Worm (Caenorhabditis elegans): Measurements from ENCODE around the gene cul-6.
"Not testable (repeated sequence)": the region's sequence is repeated elsewhere in the genome, so short reads cannot be mapped to it uniquely, and the experiment has no call there.

Gene cul-6

DNA sequence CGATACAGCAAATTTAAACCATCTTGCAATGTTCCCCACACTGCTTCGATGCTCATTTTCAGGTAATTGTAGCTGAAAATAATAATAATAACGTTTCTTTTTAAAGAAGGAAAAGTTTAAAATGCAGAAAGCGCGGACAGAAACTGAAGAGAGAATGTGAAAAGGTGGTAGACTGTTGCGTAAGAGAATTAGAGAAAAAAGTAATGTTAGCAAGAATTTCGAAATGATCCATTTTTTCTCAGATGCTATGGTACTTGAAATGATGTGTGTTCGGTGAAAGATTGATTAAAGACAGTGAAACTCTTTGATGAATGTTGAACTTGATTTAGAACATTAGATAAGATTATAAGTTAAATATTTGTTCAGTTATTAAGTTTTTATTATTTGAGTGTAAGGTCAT is at the start of gene cul-6:
cul-6 (minus strand) TSS at position 79 of the 400 bp plus-strand sequence.
- TF ChIP-seq unc-62 (GFP tag; optimal IDR thresholded peaks at IDR 0.05): no peak

DNA sequence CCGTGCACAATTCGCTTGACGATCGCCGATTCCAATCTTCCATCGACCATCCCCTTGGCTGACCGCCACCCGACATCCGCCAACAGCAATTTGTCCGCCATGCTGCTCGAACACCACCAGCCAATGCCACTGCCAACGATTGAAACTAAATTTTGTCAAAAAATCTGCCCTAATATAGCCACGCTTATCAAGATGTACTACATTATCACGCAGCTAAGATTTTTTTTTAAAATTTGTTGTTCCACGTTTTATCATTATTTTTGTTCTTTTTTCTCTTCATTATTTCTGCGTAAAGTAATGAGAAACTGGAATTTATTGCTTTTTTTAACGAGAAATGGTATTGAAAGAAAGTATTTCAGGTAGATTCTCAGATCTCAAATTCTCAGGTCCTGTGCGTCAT is 49.1 kb upstream of the cul-6 start, which contains the start of gene C26H9A.3:
C26H9A.3 (minus strand) TSS at position 101 of the 400 bp plus-strand sequence.
- not testable (repeated sequence) for TF ChIP-seq unc-62 (GFP tag; optimal IDR thresholded peaks at IDR 0.05)

DNA sequence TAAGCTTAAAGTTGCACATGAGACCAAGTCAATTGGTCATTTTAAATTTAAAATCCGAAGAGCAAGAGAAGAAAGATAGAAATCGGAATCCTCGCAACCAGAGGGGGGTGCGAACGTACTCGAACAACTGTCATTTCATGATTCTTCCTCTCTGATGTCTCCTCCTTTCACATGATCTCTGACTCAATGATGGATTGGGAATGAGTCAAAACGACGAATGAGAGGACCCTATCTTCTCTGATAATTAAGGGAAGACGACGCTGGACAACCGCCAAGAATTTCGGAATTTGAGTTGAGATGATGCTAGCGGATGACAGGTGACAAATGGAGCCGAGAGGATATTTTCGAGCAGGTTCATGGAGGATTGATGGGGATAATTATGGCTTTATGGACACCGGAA is 47.1 kb upstream of the cul-6 start:
- TF ChIP-seq unc-62 (GFP tag; optimal IDR thresholded peaks at IDR 0.05): no peak

DNA sequence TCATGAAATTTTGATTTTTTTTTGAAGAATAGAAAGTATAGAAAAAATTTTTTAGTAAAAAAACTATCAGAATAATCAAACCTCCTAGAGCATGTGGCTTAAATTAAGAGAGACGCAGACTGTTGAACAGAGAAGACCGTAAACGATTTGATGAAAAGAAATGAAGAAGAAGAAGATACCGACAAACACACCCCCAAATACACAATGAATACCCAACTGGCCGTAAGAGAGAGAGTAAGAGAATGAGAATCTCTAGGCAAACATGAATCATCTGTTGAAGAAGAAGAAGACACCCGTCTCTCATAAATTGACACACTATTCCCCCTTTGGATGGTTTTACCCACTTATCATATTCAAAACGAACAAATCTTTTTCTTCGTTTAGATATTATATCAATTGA is 43.6 kb upstream of the cul-6 start:
- no peak for TF ChIP-seq unc-62 (GFP tag; optimal IDR thresholded peaks at IDR 0.05)

DNA sequence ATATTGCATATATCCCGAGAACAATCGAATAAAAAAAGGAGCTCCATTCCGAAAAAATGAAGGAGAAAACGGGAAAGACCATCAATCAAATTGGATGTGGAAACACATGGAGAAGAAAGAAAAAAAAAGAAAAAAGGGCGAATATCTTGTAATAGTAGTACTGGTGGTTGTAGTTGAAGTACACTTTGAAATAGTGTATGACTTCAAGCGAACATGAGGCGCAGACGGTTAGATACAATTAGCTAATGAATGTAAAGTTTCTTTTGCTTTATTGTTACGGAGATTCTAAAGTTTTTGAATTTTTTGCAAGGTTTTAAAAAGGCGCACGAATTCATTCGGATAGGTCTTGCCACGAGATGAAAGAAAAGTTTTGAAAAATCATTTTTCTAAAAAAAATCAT is 42.2 kb upstream of the cul-6 start:
- no peak for TF ChIP-seq unc-62 (GFP tag; optimal IDR thresholded peaks at IDR 0.05)

DNA sequence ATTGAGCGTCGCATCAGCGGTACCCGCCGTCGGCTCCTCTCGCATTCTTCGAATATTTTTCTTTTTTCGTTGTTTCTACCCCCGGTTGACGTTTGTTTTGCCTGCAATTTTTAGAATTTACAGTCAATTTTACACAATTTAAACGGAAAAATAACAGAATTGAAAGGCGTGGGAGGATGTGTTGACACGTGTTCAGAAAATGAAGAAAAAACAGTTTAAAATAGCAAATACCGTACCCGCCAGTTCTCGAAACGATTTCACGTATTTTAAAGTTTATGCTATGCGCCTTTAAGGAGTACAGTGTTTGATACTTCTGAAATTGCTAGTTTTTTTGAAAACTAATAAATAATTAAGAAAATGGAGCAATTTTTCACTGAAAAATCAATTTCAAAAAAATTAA is 40.7 kb upstream of the cul-6 start, which contains the start of gene ark-1:
ark-1 (minus strand) TSS at position 101 of the 400 bp plus-strand sequence.
- no peak for TF ChIP-seq unc-62 (GFP tag; optimal IDR thresholded peaks at IDR 0.05)

DNA sequence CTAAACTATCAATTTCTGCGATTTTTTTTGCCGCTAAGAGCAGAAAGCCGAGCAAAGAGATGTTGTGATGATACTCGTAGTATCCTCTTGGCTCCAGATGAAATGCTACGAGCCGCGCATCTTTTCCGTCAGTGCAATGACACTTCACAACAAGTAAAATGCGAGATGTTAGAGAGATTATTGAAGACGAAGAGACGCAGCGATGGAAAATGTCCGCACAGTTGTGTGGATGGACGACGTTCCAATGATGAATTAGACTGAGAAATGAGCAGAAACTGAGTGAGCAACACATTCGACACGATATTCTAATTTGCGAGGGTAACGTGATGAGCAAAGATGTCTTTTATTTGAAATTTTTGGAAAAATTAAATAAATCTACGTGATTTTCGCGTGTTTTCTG is 30.7 kb upstream of the cul-6 start:
- TF ChIP-seq unc-62 (GFP tag; optimal IDR thresholded peaks at IDR 0.05): no peak

DNA sequence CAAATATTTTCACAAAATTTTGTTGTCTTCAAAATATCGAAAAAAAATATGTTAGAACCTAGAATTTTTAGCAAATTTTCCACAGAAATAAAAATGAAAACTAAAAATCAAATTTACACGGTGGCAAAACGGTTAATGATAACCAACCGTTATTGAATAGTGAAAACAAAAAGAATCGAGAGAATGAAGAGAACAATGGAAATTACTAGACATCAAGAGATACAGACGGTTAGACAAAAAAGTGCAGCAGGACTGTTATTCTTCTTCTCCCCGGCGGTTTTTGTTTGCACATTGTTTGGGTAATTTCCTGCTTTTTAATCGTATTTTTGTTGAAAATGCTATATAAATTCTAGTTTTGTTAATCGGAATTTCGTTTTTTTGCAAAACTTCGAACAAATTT is 28.6 kb upstream of the cul-6 start:
- TF ChIP-seq unc-62 (GFP tag; optimal IDR thresholded peaks at IDR 0.05): no peak

DNA sequence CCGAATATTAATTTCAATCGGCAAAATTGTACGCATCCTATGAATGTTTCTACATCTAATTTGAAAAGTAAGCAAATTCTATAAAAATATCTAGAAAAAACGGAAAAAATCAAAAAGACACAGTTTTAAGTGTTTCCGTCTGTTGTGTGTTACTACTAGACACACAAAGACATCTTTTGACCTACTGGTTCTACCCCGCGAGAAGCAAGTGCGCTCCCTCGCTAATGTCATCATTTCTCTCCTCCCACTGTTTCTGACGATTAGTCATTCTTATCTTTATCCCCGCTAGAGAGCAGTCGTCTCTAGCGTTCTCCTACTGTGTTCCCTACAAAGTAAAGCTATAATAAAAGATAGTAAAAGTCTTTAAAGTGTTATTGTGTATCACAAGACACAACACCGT is 27.7 kb upstream of the cul-6 start:
- no peak for TF ChIP-seq unc-62 (GFP tag; optimal IDR thresholded peaks at IDR 0.05)

DNA sequence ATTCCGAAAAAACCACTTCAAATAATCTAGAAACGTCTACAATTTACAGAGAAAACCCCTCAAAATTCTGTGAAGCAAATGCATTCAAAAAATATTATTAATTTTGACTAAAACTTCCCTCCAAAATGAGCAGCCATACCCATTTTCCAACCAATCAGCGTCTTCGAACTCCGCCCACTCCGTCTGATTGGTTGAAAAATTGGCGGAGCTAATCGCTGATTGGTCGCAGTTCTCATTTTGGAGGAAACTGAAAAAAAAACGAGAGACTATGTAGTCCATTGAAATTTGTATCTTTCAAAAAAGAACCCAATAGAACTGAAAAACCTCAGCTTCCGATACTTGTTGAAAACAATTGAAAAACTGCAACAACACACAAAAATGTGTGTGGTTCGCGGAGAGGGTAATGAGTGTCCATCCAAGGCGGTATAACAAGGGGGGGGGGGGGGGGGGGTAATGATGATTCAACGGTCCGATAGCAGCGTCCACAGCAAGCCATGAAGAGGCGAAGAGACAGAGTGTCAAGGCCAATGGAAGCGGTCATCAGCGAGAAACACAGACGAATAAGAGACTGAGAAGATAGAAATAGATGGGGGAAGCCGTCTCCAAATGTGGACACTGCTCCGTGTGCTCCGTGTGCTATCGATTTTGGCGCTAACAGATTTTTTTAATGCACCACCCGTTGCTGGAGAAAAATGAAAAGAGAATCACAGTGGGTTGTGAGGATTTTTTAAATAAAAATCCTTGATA is 26.9 kb upstream of the cul-6 start:
- TF ChIP-seq unc-62 (GFP tag; optimal IDR thresholded peaks at IDR 0.05): no peak

DNA sequence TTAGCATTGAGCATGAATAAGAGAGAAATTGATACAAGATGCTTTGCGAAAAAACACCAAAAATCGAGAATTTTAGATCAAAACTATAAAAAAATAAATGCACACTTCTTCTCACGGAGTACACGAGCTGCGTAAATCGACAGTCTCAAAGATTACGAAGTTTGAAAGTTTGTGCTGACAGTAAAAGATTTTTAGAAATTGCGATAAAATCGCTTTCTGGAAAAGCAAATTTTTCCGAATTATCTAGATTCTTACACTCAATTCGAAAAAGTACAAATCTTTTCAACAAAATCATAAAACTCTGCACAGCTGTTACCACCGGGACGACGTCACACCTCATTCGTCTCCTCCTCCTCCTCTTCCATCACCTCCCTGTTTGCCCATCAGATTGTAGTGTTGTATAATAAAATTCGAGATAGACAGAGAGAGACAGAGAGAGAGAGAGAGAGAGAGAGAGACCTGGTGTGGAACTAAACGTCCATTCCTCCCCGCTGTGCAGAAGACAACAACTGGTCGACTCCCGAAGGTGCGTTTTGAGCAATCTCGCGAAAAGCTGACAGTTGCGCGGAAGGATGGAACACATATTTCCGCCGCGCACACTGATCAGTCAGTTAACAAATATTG is 25.0 kb upstream of the cul-6 start:
- TF ChIP-seq unc-62 (GFP tag; optimal IDR thresholded peaks at IDR 0.05): no peak

DNA sequence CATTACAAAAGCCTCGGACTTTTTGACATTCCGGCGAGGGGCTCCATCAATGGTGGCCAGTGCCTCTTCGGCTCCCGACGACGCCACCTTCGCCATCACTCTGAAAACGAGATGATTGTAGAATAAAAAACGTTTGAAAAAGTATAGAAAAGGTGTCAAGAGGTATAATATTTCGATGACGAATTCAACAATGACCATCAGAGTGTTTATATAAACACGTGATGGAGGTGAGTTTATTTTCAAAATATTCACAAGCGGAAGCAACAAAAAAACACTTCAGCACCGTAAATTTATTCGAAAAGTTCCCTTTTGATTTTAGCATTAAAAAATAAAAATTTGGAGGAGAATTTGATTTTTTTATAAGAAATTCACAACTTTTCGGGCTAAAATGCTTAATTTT is 24.4 kb upstream of the cul-6 start, which contains the start of gene efa-6:
efa-6 (minus strand) TSS at position 101 of the 400 bp plus-strand sequence.
- TF ChIP-seq unc-62 (GFP tag; optimal IDR thresholded peaks at IDR 0.05): no peak

DNA sequence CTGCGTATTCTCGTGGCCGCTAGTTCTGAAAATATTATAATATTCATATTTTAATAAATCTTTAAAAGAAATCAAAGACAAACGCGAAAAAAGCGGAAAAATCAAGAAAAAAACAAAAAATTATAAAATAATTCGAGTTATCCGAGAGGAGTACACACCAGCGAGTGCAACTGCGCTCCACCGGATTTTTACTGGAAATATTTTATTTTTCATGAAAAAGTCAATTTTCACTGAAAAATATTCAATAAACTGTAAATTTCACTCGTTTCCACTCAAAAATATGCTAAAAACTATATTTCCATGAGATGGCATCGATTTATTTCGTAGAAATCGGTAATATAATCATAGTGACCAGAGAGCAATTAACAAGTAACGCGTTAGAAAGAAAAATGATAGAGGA is 15.2 kb upstream of the cul-6 start, which contains the start of gene Y55D9A.2:
Y55D9A.2 (minus strand) TSS at position 31 of the 400 bp plus-strand sequence.
- TF ChIP-seq unc-62 (GFP tag; optimal IDR thresholded peaks at IDR 0.05): no peak

DNA sequence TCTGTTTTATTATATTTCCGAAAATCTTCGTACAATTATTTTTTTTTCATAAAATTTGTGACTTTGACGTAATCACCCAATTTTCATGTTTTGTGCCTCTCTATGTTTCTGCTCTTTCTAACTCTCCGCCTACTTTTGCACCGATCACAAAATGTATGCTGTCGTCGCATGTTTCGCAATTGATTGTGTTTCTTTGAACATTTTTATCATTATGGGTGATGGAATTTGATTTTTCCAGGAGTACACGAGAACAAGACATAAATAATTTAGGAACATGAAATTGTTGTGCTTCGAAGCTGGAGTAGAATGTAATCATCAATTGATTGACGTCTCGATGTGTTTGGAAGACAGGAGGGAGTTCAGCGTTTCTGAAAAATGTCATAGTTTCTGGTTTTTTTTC is 10.7 kb upstream of the cul-6 start:
- TF ChIP-seq unc-62 (GFP tag; optimal IDR thresholded peaks at IDR 0.05): no peak

DNA sequence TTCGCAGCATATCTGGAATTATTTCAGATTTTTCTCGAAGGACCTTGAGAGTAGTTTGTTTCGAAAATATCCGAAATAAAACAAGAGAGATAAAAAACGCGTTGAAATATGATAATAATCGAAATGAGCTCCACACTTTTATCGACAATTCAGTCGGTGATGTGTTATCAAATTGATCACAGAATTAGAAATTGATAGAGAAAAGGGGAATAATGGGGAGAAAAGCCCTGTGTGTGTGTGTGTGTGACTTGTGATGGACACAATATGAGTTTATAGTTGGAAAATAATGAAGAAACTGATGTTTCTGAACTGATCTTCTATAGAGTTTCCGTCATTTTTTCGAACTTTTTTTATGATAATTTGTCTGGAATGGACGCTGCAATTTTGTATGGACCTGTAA is 8.9 kb upstream of the cul-6 start, which contains the start of gene pgp-1:
pgp-1 (minus strand) TSS at position 12 of the 400 bp plus-strand sequence.
- no peak for TF ChIP-seq unc-62 (GFP tag; optimal IDR thresholded peaks at IDR 0.05)

DNA sequence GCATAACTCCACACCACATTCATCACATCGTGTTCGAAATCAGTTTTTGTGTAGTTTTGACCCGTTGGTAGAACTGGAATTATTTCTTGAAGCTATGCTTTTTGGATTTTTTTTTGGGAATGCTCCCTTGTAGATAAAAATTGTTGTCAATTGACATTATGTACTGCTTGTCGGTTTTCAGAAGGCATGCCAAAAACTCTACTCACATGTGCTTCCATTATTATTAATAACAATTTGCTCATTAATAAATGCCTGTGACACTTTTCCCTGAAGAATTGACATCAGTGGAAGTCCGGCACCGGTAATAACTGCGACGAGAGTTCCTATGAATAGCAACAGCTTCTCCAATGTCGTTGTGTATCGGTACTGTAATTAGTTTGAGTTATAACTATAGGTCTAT is 6.7 kb upstream of the cul-6 start:
- no peak for TF ChIP-seq unc-62 (GFP tag; optimal IDR thresholded peaks at IDR 0.05)

DNA sequence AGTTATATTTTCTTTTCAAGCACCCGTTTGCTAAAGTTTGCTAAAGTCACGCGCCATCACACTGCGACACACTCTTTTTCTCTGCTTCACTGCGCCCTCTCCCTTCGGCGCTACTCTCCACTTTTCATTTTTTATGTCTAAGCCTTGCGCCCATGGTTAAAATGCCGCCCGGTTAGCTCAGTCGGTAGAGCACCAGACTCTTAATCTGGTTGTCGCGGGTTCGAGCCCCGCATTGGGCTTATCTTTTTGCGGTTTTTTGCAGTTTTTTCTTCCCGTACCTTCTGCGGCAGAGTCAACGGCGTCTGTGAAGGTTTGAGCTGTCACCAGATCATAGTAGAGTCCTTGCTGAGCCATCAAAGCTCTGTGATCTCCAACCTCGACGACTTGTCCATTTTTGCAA is 4.3 kb upstream of the cul-6 start:
- no peak for TF ChIP-seq unc-62 (GFP tag; optimal IDR thresholded peaks at IDR 0.05)
